Worm (Caenorhabditis elegans): Measurements from ENCODE around the gene sec-10.

sec-10 gene

DNA sequence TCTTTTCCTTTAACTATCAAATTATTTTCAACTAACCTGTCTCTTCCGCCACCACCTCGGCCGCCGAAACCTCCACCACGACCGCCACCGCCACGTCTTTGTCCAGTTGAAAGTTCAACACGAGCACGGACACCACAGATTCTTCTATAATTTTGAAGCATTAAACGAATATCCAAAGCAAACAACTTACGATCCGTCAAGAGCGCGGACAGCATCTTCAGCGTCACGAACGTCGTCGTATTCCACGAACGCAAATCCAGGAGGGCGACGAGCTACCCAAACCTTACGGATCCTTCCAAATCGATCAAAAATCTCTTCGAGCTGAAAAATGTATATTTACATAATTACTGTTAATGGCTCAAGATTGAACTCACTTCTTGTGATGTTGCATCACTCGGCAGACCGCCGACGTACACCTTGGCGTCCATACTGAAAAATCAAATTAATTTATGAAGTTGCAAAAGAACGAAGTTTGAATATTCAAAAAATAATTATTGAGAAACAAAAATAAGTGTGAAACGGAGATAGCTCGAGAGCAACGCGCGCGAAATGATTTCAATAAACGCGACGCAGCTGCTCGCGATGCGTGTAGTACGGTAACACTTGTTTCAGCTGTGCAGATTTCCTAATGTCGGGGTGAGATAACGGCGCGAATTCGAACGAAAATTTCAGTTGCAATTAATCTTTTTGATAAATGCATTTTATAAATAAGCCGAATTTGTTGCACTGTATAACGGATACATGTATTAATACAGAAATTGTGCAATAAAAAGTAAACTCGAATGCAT is 8.7 kb upstream of the sec-10 start, which contains the start of gene rsp-6:
TSS of gene rsp-6 (minus strand) at position 429 of the 788 bp plus-strand sequence.
- TF ChIP-seq egl-18 (GFP tag; IDR thresholded peaks at IDR 0.05) (no peak), lin-35 (GFP tag; optimal IDR thresholded peaks at IDR 0.05) (peak; percentile 14 to 92 (median 56)), pha-4 (tag; optimal IDR thresholded peaks at IDR 0.05) (peak; percentile 13), tlf-1 (GFP tag; optimal IDR thresholded peaks at IDR 0.05) (peak; percentile 88), attf-3 (GFP tag; conservative IDR thresholded peaks at IDR 0.05) (peak; percentile 30; the same call in 1 of the 2 replicates), mcd-1 (GFP tag; IDR thresholded peaks at IDR 0.05) (peak; percentile 83), Y56A3A.18 (GFP tag; IDR thresholded peaks at IDR 0.05) (no peak), snpc-1.1 (tag; optimal IDR thresholded peaks at IDR 0.05; ENCODE audit: insufficient read depth) (peak; percentile 43), C17E4.6 (GFP tag; IDR thresholded peaks at IDR 0.05) (peak; percentile 43; the same call in 1 of the 2 replicates), die-1 (tag; optimal IDR thresholded peaks at IDR 0.05) (peak; percentile 53), ZK185.1 (tag; optimal IDR thresholded peaks at IDR 0.05; ENCODE audit: poor library complexity, severe bottlenecking) (peak; percentile 82), F23B12.7 (tag; optimal IDR thresholded peaks at IDR 0.05; ENCODE audit: insufficient read depth) (peak; percentile 81), ceh-27 (GFP tag; optimal IDR thresholded peaks at IDR 0.05) (peak; percentile 83), dox-1 (GFP tag; IDR thresholded peaks at IDR 0.05) (peak; percentile 84), efl-1 (GFP tag; optimal IDR thresholded peaks at IDR 0.05) (peak; percentile 93), gei-17 (GFP tag; optimal IDR thresholded peaks at IDR 0.05) (no peak), snpc-3.4 (tag; optimal IDR thresholded peaks at IDR 0.05) (peak; percentile 75), F52B5.7 (tag; optimal IDR thresholded peaks at IDR 0.05) (no peak), snpc-4 (GFP tag; optimal IDR thresholded peaks at IDR 0.05) (peak; percentile 15), snpc-4 (tag; optimal IDR thresholded peaks at IDR 0.05) (peak; percentile 36 to 74 (median 62)), K12H6.12 (tag; optimal IDR thresholded peaks at IDR 0.05) (peak; percentile 73), madf-3 (GFP tag; IDR thresholded peaks at IDR 0.05) (peak; percentile 99), F33H1.4 (GFP tag; IDR thresholded peaks at IDR 0.05) (peak; percentile 94), dpl-1 (GFP tag; optimal IDR thresholded peaks at IDR 0.05) (peak; percentile 93), madf-10 (tag; optimal IDR thresholded peaks at IDR 0.05) (peak; percentile 88), D2030.7 (GFP tag; IDR thresholded peaks at IDR 0.05) (peak; percentile 83), ccch-3 (GFP tag; optimal IDR thresholded peaks at IDR 0.05) (no peak), hsf-1 (GFP tag; IDR thresholded peaks at IDR 0.05) (peak; percentile 67; the same call in 1 of the 2 replicates), lin-40 (tag; optimal IDR thresholded peaks at IDR 0.05) (peak; percentile 63), K11D2.4 (GFP tag; IDR thresholded peaks at IDR 0.05) (no peak), ekl-4 (GFP tag; IDR thresholded peaks at IDR 0.05) (peak; percentile 85), nhr-120 (GFP tag; IDR thresholded peaks at IDR 0.05) (0 out of 2 replicates have a peak, but pooled peaks have one; percentile 43), B0336.3 (GFP tag; IDR thresholded peaks at IDR 0.05) (peak; percentile 66), snpc-1.3 (tag; optimal IDR thresholded peaks at IDR 0.05; ENCODE audit: insufficient read depth) (peak; percentile 80), atf-7 (tag; optimal IDR thresholded peaks at IDR 0.05) (no peak), B0019.2 (GFP tag; conservative IDR thresholded peaks at IDR 0.05) (peak; percentile 77), aptf-2 (GFP tag; conservative IDR thresholded peaks at IDR 0.05) (peak; percentile 29; the same call in 1 of the 2 replicates), lin-26 (GFP tag; IDR thresholded peaks at IDR 0.05) (peak; percentile 77), let-607 (tag; optimal IDR thresholded peaks at IDR 0.05) (peak in 1 of 2 experiments; percentile 60), rcor-1 (GFP tag; IDR thresholded peaks at IDR 0.05) (peak; percentile 62), cebp-2 (GFP tag; IDR thresholded peaks at IDR 0.05) (no peak), lin-54 (GFP tag; optimal IDR thresholded peaks at IDR 0.05) (peak; percentile 88), nhr-80 (tag; optimal IDR thresholded peaks at IDR 0.05) (peak; percentile 17), nhr-90 (tag; optimal IDR thresholded peaks at IDR 0.05) (peak; percentile 19), tbp1 (GFP tag; optimal IDR thresholded peaks at IDR 0.05) (peak; percentile 58), attf-5 (GFP tag; optimal IDR thresholded peaks at IDR 0.05) (peak; percentile 59)

Data from whole organism, young adult.